Worm (Caenorhabditis elegans): Measurements from ENCODE around the gene ent-4.
A peak's percentile ranks its signal among the peaks of the same experiment; 100 is the strongest.

ent-4 gene

ce11 chrIV:13689302-13689880 lies 37.3 kb upstream of the ent-4 start, which contains the start of gene T23G4.2:
Gene T23G4.2, minus strand, starts transcription at chrIV:13689556.
- TF ChIP-seq che-1 (tag; optimal IDR thresholded peaks at IDR 0.05) = no peak
- TF ChIP-seq unc-55 (GFP tag; optimal IDR thresholded peaks at IDR 0.05) = peak; percentile 92

- no peak for TF ChIP-seq ceh-6 (GFP tag; optimal IDR thresholded peaks at IDR 0.05)
- TF ChIP-seq sdc-2 (tag; optimal IDR thresholded peaks at IDR 0.05) = no peak
- TF ChIP-seq nfya-1 (tag; optimal IDR thresholded peaks at IDR 0.05) = no peak
- no peak for TF ChIP-seq unc-55 (GFP tag; optimal IDR thresholded peaks at IDR 0.05)
- no peak for TF ChIP-seq ceh-34 (tag; optimal IDR thresholded peaks at IDR 0.05)
- TF ChIP-seq C38D4.7 (GFP tag; optimal IDR thresholded peaks at IDR 0.05) = no peak
- no peak for TF ChIP-seq ceh-18 (tag; optimal IDR thresholded peaks at IDR 0.05)
- TF ChIP-seq dve-1 (tag; optimal IDR thresholded peaks at IDR 0.05) = no peak
- no peak for TF ChIP-seq nhr-11 (tag; optimal IDR thresholded peaks at IDR 0.05)
- no peak for TF ChIP-seq ttx-3 (tag; optimal IDR thresholded peaks at IDR 0.05)
- no peak for TF ChIP-seq K09A11.1 (tag; optimal IDR thresholded peaks at IDR 0.05; ENCODE audit: insufficient read depth)
- TF ChIP-seq ets-4 (tag; optimal IDR thresholded peaks at IDR 0.05) = no peak
- no peak for TF ChIP-seq fkh-6 (tag; optimal IDR thresholded peaks at IDR 0.05)
- TF ChIP-seq tbx-2 (tag; optimal IDR thresholded peaks at IDR 0.05) = no peak
- TF ChIP-seq ceh-22 (tag; optimal IDR thresholded peaks at IDR 0.05) = no peak
- no peak for TF ChIP-seq madf-2 (tag; optimal IDR thresholded peaks at IDR 0.05)
- no peak for TF ChIP-seq ama-1 (optimal IDR thresholded peaks at IDR 0.05)
- no peak for TF ChIP-seq odd-2 (tag; optimal IDR thresholded peaks at IDR 0.05)
Observed at ce11 chrIV:13692522-13692921, 34.2 kb upstream of the ent-4 start.

ce11 chrIV:13693976-13694375 lies 32.8 kb upstream of the ent-4 start:
- no peak for TF ChIP-seq ceh-2 (tag; optimal IDR thresholded peaks at IDR 0.05)
- TF ChIP-seq ceh-48 (tag; optimal IDR thresholded peaks at IDR 0.05) = no peak
- peak; percentile 98 for TF ChIP-seq unc-55 (GFP tag; optimal IDR thresholded peaks at IDR 0.05)
- TF ChIP-seq hlh-6 (tag; optimal IDR thresholded peaks at IDR 0.05) = no peak
- no peak for TF ChIP-seq unc-42 (tag; optimal IDR thresholded peaks at IDR 0.05)
- no peak for TF ChIP-seq rnt-1 (tag; optimal IDR thresholded peaks at IDR 0.05)
- no peak for TF ChIP-seq ztf-16 (tag; optimal IDR thresholded peaks at IDR 0.05)
- TF ChIP-seq lim-6 (tag; optimal IDR thresholded peaks at IDR 0.05) = no peak
- no peak for TF ChIP-seq fkh-6 (tag; optimal IDR thresholded peaks at IDR 0.05)

ce11 chrIV:13694600-13694999 lies 32.1 kb upstream of the ent-4 start:
- TF ChIP-seq elt-2 (tag; optimal IDR thresholded peaks at IDR 0.05) (no peak), ref-2 (tag; optimal IDR thresholded peaks at IDR 0.05) (no peak), rnt-1 (tag; optimal IDR thresholded peaks at IDR 0.05) (no peak), ceh-9 (tag; optimal IDR thresholded peaks at IDR 0.05) (no peak), unc-55 (GFP tag; optimal IDR thresholded peaks at IDR 0.05) (peak; percentile 92), T23F11.4 (GFP tag; optimal IDR thresholded peaks at IDR 0.05) (no peak)

- TF ChIP-seq sdc-2 (tag; optimal IDR thresholded peaks at IDR 0.05) = no peak
- TF ChIP-seq C08G9.2 (tag; optimal IDR thresholded peaks at IDR 0.05) = no peak
- TF ChIP-seq fkh-6 (tag; optimal IDR thresholded peaks at IDR 0.05) = no peak
- TF ChIP-seq pat-9 (tag; optimal IDR thresholded peaks at IDR 0.05) = no peak
- TF ChIP-seq hlh-8 (tag; optimal IDR thresholded peaks at IDR 0.05) = no peak
- no peak for TF ChIP-seq elt-4 (tag; optimal IDR thresholded peaks at IDR 0.05)
- no peak for TF ChIP-seq ceh-22 (tag; optimal IDR thresholded peaks at IDR 0.05)
- no peak for TF ChIP-seq ref-2 (tag; optimal IDR thresholded peaks at IDR 0.05)
Observed at ce11 chrIV:13695302-13695701, 31.4 kb upstream of the ent-4 start.

Measured in whole organism, late embryonic.